Fruit fly (Drosophila melanogaster): ENCODE measurements around the gene Syx4.

DNA sequence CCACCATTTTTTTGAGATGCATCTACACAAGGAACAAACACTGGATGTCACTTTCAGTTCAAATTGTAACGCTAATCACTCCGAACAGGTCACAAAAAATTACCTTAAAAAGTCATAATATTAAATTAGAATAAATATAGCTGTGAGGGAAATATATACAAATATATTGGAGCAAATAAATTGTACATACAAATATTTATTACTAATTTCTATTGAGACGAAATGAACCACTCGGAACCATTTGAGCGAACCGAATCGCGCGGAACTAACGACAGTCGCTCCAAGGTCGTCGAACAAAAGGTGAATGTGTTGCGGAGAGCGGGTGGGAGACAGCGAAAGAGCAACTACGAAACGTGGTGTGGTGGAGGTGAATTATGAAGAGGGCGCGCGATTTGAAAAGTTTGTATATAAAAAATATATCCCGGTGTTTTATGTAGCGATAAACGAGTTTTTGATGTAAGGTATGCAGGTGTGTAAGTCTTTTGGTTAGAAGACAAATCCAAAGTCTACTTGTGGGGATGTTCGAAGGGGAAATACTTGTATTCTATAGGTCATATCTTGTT lies 46.3 kb upstream of the Syx4 start, which contains the start of gene CG32795:
- no peak for TF ChIP-seq CG32121 (GFP tag; IDR thresholded peaks at IDR 0.05)
- peak; percentile 91 for TF ChIP-seq EcR (GFP tag; optimal IDR thresholded peaks at IDR 0.05)
- TF ChIP-seq CG34367 (tag; optimal IDR thresholded peaks at IDR 0.05) = no peak
- no peak for TF ChIP-seq CG13204 (GFP tag; optimal IDR thresholded peaks at IDR 0.05)
- no peak for TF ChIP-seq CG15710 (tag; optimal IDR thresholded peaks at IDR 0.05)
- TF ChIP-seq CG14655 (GFP tag; optimal IDR thresholded peaks at IDR 0.05) = no peak
- TF ChIP-seq CG17806 (tag; optimal IDR thresholded peaks at IDR 0.05) = no peak

Measured in whole organism, pupa.